Worm (Caenorhabditis elegans): ENCODE data around the gene mtss-1.

DNA sequence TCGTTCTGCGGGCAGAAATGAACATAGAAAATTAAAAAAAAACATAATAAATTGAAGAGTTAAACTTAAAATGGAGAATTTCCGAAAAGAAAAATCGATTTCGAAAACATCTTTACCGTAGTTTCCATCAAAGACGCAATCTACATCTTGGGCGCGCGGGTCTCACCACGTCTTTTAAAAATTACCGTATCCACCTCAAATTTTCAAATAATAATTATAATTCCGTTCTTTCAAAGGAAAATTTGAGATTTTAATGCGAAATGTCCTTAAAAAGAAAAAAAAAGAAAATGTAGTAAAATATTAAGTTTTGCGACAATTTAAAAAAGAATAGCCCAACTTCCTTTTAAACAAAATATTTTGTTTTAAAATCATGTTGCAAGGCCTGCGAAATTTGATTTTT, 5.0 kb upstream of the mtss-1 start:
- TF ChIP-seq ztf-29 (GFP tag; IDR thresholded peaks at IDR 0.05) (no peak), flt-1 (GFP tag; IDR thresholded peaks at IDR 0.05) (no peak), med-1 (GFP tag; optimal IDR thresholded peaks at IDR 0.05; ENCODE audit: insufficient read depth) (no peak), klf-2 (GFP tag; conservative IDR thresholded peaks at IDR 0.05) (no peak), T22C8.4 (GFP tag; IDR thresholded peaks at IDR 0.05) (no peak), ztf-23 (GFP tag; IDR thresholded peaks at IDR 0.05) (no peak), tab-1 (GFP tag; IDR thresholded peaks at IDR 0.05) (no peak), ref-1 (GFP tag; conservative IDR thresholded peaks at IDR 0.05) (no peak), cog-1 (tag; optimal IDR thresholded peaks at IDR 0.05) (no peak)

Data from whole organism, midembryonic.